Worm (Caenorhabditis elegans): ENCODE data around the gene K04A8.19.

K04A8.19 gene

DNA sequence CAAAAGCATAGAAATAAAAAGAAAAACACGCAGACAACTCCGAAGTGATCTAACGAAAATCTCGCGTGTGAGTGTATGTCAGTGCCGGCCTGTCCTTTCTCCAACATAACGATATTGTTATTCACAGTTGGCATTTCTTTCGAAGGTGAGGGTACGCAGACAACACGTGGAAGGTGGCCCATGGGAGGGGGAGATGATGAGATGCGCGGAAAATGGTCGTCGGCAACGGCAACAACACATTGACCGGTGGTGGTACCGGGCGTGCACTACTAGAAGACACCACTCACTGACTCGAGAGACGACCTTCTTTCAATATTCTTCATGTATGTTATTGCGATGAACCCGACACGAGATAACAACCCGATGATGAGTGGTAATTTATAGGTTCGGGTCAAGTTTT lies 9.2 kb downstream of the K04A8.19 start:
- TF ChIP-seq T22C8.4 (GFP tag; IDR thresholded peaks at IDR 0.05) (no peak), ztf-23 (GFP tag; IDR thresholded peaks at IDR 0.05) (no peak), tab-1 (GFP tag; IDR thresholded peaks at IDR 0.05) (no peak), flt-1 (GFP tag; IDR thresholded peaks at IDR 0.05) (0 out of 2 replicates have a peak, but pooled peaks have one; percentile 6)

ce11 chrV:6541875-6542274 lies 12.3 kb downstream of the K04A8.19 start:
- TF ChIP-seq klf-2 (GFP tag; conservative IDR thresholded peaks at IDR 0.05) (no peak), cog-1 (tag; optimal IDR thresholded peaks at IDR 0.05) (peak; percentile 21), ztf-23 (GFP tag; IDR thresholded peaks at IDR 0.05) (0 out of 2 replicates have a peak, but pooled peaks have one; percentile 19)

DNA sequence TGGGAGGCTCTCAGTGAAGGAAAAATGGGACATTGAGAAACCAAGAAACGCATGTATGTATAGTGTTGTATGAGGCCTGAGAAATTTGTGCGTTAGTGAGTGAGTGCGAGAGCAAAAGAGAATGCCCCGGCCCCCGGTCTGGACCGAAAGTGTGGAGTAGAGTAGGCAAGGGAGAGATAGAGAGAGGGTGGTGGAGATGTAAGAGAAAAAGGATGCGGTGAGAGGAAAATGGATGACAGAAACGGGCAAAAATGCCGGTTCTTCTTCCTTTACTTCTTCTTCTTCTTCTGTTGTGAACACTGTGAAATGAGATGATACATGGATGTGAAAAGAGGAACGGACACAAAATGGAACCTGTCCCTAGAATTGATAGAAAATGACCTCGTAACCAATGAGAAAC lies 15.9 kb downstream of the K04A8.19 start:
- no peak for TF ChIP-seq klf-2 (GFP tag; conservative IDR thresholded peaks at IDR 0.05)
- TF ChIP-seq flt-1 (GFP tag; IDR thresholded peaks at IDR 0.05), result 0 out of 2 replicates have a peak, but pooled peaks have one; percentile 42

DNA sequence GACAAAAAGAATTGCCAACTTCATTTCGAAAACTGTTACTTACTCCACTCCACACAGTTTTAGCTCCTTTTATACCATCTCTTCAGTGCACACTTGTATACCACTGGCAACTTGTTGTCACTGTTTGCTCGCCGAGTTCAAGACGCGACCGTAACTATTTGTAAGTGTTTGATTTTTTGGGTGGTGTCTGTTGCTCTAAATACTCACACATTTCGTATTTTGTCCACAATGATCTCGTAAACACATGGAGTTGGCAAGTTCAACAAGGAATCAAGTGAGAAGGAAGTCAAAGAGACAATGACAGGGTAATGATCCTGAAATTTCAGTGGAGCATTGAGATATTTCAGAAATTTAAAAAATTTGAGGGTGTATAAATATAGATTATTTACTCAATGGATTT lies 21.2 kb downstream of the K04A8.19 start, which contains the start of gene hpo-26:
hpo-26 (minus strand) TSS at position 31 of the 400 bp plus-strand sequence.
- TF ChIP-seq med-1 (GFP tag; optimal IDR thresholded peaks at IDR 0.05; ENCODE audit: insufficient read depth), result no peak
- no peak for TF ChIP-seq tab-1 (GFP tag; IDR thresholded peaks at IDR 0.05)
- no peak for TF ChIP-seq ztf-23 (GFP tag; IDR thresholded peaks at IDR 0.05)
- no peak for TF ChIP-seq cog-1 (tag; optimal IDR thresholded peaks at IDR 0.05)
- no peak for TF ChIP-seq flt-1 (GFP tag; IDR thresholded peaks at IDR 0.05)
- TF ChIP-seq T22C8.4 (GFP tag; IDR thresholded peaks at IDR 0.05), result no peak
- no peak for TF ChIP-seq ztf-29 (GFP tag; IDR thresholded peaks at IDR 0.05)
- TF ChIP-seq ref-1 (GFP tag; conservative IDR thresholded peaks at IDR 0.05), result no peak
- TF ChIP-seq klf-2 (GFP tag; conservative IDR thresholded peaks at IDR 0.05), result no peak

ce11 chrV:6524757-6525156 lies 29.5 kb downstream of the K04A8.19 start, which contains the start of gene acs-1:
TSS of gene acs-1 (plus strand) at chrV:6524989.
- TF ChIP-seq med-1 (GFP tag; optimal IDR thresholded peaks at IDR 0.05; ENCODE audit: insufficient read depth) (no peak), ztf-29 (GFP tag; IDR thresholded peaks at IDR 0.05) (no peak), ref-1 (GFP tag; conservative IDR thresholded peaks at IDR 0.05) (no peak), cog-1 (tag; optimal IDR thresholded peaks at IDR 0.05) (no peak), ztf-23 (GFP tag; IDR thresholded peaks at IDR 0.05) (no peak), flt-1 (GFP tag; IDR thresholded peaks at IDR 0.05) (no peak), T22C8.4 (GFP tag; IDR thresholded peaks at IDR 0.05) (no peak), klf-2 (GFP tag; conservative IDR thresholded peaks at IDR 0.05) (no peak), tab-1 (GFP tag; IDR thresholded peaks at IDR 0.05) (no peak)

DNA sequence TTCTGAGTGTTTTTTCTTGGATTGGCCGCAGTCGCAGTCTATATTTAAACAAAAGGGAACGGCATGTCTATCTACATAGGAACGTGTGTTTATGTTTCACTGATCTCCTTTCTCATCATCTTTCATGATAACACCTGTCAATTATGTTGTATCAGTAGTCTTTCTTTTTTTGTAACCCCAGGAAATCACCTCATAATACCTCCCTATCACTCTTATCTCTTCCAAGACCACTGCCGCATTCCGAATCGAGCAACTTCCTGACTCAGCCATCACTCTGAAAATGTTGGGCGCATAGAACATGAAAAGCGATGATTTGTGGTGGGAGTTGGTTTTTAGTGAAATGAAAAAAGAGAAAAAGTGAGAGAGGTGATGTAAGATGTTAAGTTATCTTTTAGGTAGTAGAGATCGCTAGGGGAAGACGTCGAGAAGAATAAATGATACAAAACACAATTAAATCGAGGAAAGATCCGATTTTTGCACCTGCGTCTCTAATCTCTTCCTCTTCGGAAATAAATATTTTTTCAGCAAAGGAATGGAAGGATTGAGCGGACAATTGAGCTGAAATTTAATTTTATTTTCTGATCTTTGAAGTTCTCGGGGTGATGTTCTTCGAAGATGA lies 31.2 kb downstream of the K04A8.19 start:
- no peak for TF ChIP-seq tab-1 (GFP tag; IDR thresholded peaks at IDR 0.05)
- TF ChIP-seq cog-1 (tag; optimal IDR thresholded peaks at IDR 0.05), result no peak
- TF ChIP-seq ztf-23 (GFP tag; IDR thresholded peaks at IDR 0.05), result no peak
- TF ChIP-seq T22C8.4 (GFP tag; IDR thresholded peaks at IDR 0.05), result no peak
- TF ChIP-seq klf-2 (GFP tag; conservative IDR thresholded peaks at IDR 0.05), result no peak
- no peak for TF ChIP-seq ztf-29 (GFP tag; IDR thresholded peaks at IDR 0.05)
- TF ChIP-seq flt-1 (GFP tag; IDR thresholded peaks at IDR 0.05), result no peak
- TF ChIP-seq med-1 (GFP tag; optimal IDR thresholded peaks at IDR 0.05; ENCODE audit: insufficient read depth), result no peak
- no peak for TF ChIP-seq ref-1 (GFP tag; conservative IDR thresholded peaks at IDR 0.05)

ce11 chrV:6520385-6521080 lies 33.7 kb downstream of the K04A8.19 start, which contains the start of the genes F46E10.2 and F46E10.18:
TSS of gene F46E10.2 (plus strand) at chrV:6520435.
TSS of gene F46E10.18 (plus strand) at chrV:6521030.
- TF ChIP-seq klf-2 (GFP tag; conservative IDR thresholded peaks at IDR 0.05) (no peak), tab-1 (GFP tag; IDR thresholded peaks at IDR 0.05) (no peak), med-1 (GFP tag; optimal IDR thresholded peaks at IDR 0.05; ENCODE audit: insufficient read depth) (no peak), flt-1 (GFP tag; IDR thresholded peaks at IDR 0.05) (no peak), ztf-29 (GFP tag; IDR thresholded peaks at IDR 0.05) (no peak), ref-1 (GFP tag; conservative IDR thresholded peaks at IDR 0.05) (no peak), ztf-23 (GFP tag; IDR thresholded peaks at IDR 0.05) (no peak), T22C8.4 (GFP tag; IDR thresholded peaks at IDR 0.05) (no peak), cog-1 (tag; optimal IDR thresholded peaks at IDR 0.05) (no peak)

DNA sequence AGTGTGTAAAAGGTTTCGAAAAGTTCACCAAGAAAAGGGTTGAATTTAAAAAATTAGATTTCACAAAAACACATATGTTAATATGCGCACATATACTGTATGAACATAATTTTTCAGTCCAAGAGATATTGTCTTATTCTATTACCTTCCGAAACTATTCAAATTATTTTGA lies 36.1 kb downstream of the K04A8.19 start, which contains the start of gene F46E10.3:
F46E10.3 (plus strand) TSS at position 73 of the 172 bp plus-strand sequence.
- TF ChIP-seq ztf-23 (GFP tag; IDR thresholded peaks at IDR 0.05) (no peak), med-1 (GFP tag; optimal IDR thresholded peaks at IDR 0.05; ENCODE audit: insufficient read depth) (no peak), flt-1 (GFP tag; IDR thresholded peaks at IDR 0.05) (no peak), tab-1 (GFP tag; IDR thresholded peaks at IDR 0.05) (no peak), cog-1 (tag; optimal IDR thresholded peaks at IDR 0.05) (no peak), klf-2 (GFP tag; conservative IDR thresholded peaks at IDR 0.05) (no peak), ref-1 (GFP tag; conservative IDR thresholded peaks at IDR 0.05) (no peak), ztf-29 (GFP tag; IDR thresholded peaks at IDR 0.05) (no peak), T22C8.4 (GFP tag; IDR thresholded peaks at IDR 0.05) (no peak)

DNA sequence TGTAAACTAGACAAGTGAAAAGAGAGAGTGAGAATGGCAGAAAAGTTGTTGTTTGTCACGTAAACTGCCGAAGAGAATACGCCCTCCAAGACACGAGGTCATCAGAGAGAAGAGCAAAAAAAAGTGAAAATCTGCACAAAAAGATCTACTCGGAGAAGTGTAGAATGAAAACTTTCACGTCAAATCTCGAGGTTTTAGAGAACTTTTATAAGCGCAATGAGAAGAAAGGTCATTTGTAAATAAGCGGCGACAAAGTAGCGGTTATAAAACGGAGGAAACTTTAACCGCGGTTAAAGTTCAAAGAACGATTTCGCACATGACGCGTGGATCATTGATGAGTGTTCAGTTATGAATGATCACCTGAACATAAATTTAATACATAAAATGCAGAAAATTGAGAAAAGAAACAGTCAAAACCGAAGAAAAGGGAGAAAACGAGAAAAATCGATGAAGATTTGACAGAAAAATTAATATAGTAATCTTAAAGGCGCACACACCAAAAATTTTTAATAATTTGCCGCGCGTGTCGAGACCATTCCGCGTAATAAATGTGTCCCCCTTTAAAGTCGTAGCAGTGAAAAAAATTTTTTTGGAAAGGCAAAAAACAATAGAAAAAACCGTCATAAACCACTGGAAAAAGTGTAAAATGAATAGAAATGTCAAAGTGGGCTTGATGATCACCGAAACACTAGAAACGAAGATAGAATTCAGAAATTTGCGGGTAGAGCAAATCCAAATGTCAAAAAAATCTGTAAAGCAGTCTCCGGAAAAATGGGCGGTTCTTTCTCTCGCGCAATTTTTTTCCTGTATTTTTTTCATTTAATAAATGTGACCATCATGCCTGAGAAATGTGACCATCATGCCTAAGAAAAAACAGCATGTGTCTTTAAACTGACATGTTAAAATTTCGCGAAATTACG lies 36.6 kb downstream of the K04A8.19 start:
- TF ChIP-seq klf-2 (GFP tag; conservative IDR thresholded peaks at IDR 0.05), result no peak
- no peak for TF ChIP-seq ref-1 (GFP tag; conservative IDR thresholded peaks at IDR 0.05)
- TF ChIP-seq ztf-29 (GFP tag; IDR thresholded peaks at IDR 0.05), result no peak
- TF ChIP-seq T22C8.4 (GFP tag; IDR thresholded peaks at IDR 0.05), result no peak
- no peak for TF ChIP-seq flt-1 (GFP tag; IDR thresholded peaks at IDR 0.05)
- no peak for TF ChIP-seq ztf-23 (GFP tag; IDR thresholded peaks at IDR 0.05)
- no peak for TF ChIP-seq med-1 (GFP tag; optimal IDR thresholded peaks at IDR 0.05; ENCODE audit: insufficient read depth)
- TF ChIP-seq cog-1 (tag; optimal IDR thresholded peaks at IDR 0.05), result no peak

Data from whole organism, midembryonic.